Worm (Caenorhabditis elegans) whole organism, L4 larva: ENCODE data around the gene F48D6.4.

Experiments
- F26F4.8 ChIP-seq: fragments of 200-800 bp; sonication (Bioruptor generic); conservative IDR thresholded peaks from 2 replicates; pipeline ENCODE4 v1.3.6; 2022; ENCODE audit warnings: missing genetic modification characterization, missing compliant biosample characterization
- F49E8.2 ChIP-seq: sonication (generic microtip); optimal IDR thresholded peaks from 2 replicates; lab custom pipeline; 2016; ENCODE audit warnings: missing compliant biosample characterization, mild to moderate bottlenecking, missing genetic modification characterization, borderline replicate concordance
- T20F7.1 ChIP-seq: fragments of 200-800 bp; sonication (Bioruptor generic); optimal IDR thresholded peaks from 2 replicates; lab custom pipeline; 2018; ENCODE audit warnings: mild to moderate bottlenecking, missing genetic modification characterization, missing compliant biosample characterization
- Y48G9A.11 ChIP-seq: fragments of 200-800 bp; sonication (Bioruptor generic); IDR thresholded peaks from 2 replicates; pipeline ENCODE4 v1.3.6; 2022; ENCODE audit warnings: missing genetic modification reagents, missing genetic modification characterization, missing compliant biosample characterization
- ZK546.5 ChIP-seq, 2 experiments: sonication (generic microtip); optimal IDR thresholded peaks; 2 replicates each; lab custom pipeline; 2017; ENCODE audit warnings: missing biosample characterization in 2 of 2, missing genetic modification characterization in 2 of 2
- aha-1 ChIP-seq: fragments of 150-350 bp; peaks from one replicate; lab custom pipeline; 2014; ENCODE audit warnings: missing biosample characterization, missing genetic modification characterization
- arid-1 ChIP-seq: fragments of 200-800 bp; sonication (Bioruptor generic); conservative IDR thresholded peaks from 2 replicates; pipeline ENCODE4 v1.3.6; 2022; ENCODE audit warnings: missing genetic modification reagents, missing genetic modification characterization, missing compliant biosample characterization
- ceh-20 ChIP-seq: fragments of 200-800 bp; sonication (Bioruptor generic); IDR thresholded peaks from 2 replicates; pipeline ENCODE4 v1.3.6; 2022; ENCODE audit warnings: missing genetic modification reagents, missing genetic modification characterization, missing compliant biosample characterization
- ceh-28 ChIP-seq: fragments of 150-350 bp; optimal IDR thresholded peaks from 2 replicates; lab custom pipeline; 2014; ENCODE audit warnings: missing biosample characterization, missing genetic modification reagents, missing genetic modification characterization
- ceh-32 ChIP-seq: sonication (generic microtip); optimal IDR thresholded peaks from 2 replicates; lab custom pipeline; 2016; ENCODE audit warnings: mild to moderate bottlenecking, missing genetic modification characterization, missing compliant biosample characterization; ENCODE audit not compliant: poor library complexity
- ceh-44 ChIP-seq: fragments of 200-800 bp; sonication (Bioruptor generic); IDR thresholded peaks from 2 replicates; pipeline ENCODE4 v1.3.6; 2022; ENCODE audit warnings: missing genetic modification reagents, missing genetic modification characterization, missing compliant biosample characterization
- ceh-62 ChIP-seq: sonication (generic microtip); optimal IDR thresholded peaks from 2 replicates; lab custom pipeline; 2017; ENCODE audit warnings: missing biosample characterization, missing genetic modification characterization
- ceh-82 ChIP-seq: sonication (generic microtip); optimal IDR thresholded peaks from 2 replicates; lab custom pipeline; 2017; ENCODE audit warnings: missing biosample characterization, missing genetic modification characterization
- ces-1 ChIP-seq: fragments of 150-350 bp; sonication (generic microtip); optimal IDR thresholded peaks from 4 replicates; lab custom pipeline; 2014; ENCODE audit warnings: missing biosample characterization, missing genetic modification reagents, missing genetic modification characterization
- ctbp-1 ChIP-seq: fragments of 200-800 bp; sonication (Bioruptor generic); IDR thresholded peaks from 2 replicates; pipeline ENCODE4 v1.3.6; 2022; ENCODE audit warnings: missing genetic modification reagents, missing genetic modification characterization, missing compliant biosample characterization
- daf-12 ChIP-seq: fragments of 150-350 bp; optimal IDR thresholded peaks from 2 replicates; lab custom pipeline; 2014; ENCODE audit warnings: missing biosample characterization, missing genetic modification reagents, missing genetic modification characterization
- daf-16 ChIP-seq, 3 experiments: sonication (generic microtip); optimal IDR thresholded peaks; 2 replicates each; lab custom pipeline; 2016 to 2017; ENCODE audit warnings: missing genetic modification characterization in 3 of 3, missing genetic modification reagents in 3 of 3, mild to moderate bottlenecking in 2 of 3, missing compliant biosample characterization in 2 of 3, missing biosample characterization in 1 of 3, moderate library complexity in 1 of 3
- daf-19 ChIP-seq: fragments of 200-800 bp; sonication (Bioruptor generic); conservative IDR thresholded peaks from 2 replicates; pipeline ENCODE4 v1.3.6; 2022; ENCODE audit warnings: missing genetic modification characterization, missing compliant biosample characterization
- dmd-6 ChIP-seq: fragments of 200-800 bp; sonication (Bioruptor generic); IDR thresholded peaks from 2 replicates; pipeline ENCODE4 v1.3.6; 2022; ENCODE audit warnings: missing genetic modification reagents, missing genetic modification characterization, missing compliant biosample characterization
- dmd-9 ChIP-seq: fragments of 200-800 bp; sonication (Bioruptor generic); IDR thresholded peaks from 2 replicates; pipeline ENCODE4 v1.3.6; 2022; ENCODE audit warnings: missing genetic modification reagents, missing genetic modification characterization, missing compliant biosample characterization
- dpl-1 ChIP-seq: fragments of 150-350 bp; optimal IDR thresholded peaks from 2 replicates; lab custom pipeline; 2014; ENCODE audit warnings: missing biosample characterization, missing genetic modification reagents, missing genetic modification characterization
- dve-1 ChIP-seq: sonication (generic microtip); optimal IDR thresholded peaks from 2 replicates; lab custom pipeline; 2017; ENCODE audit warnings: antibody characterized with exemption, mild to moderate bottlenecking, missing genetic modification characterization, missing compliant biosample characterization; ENCODE audit not compliant: insufficient read depth
- egl-27 ChIP-seq: sonication (generic microtip); optimal IDR thresholded peaks from 3 replicates; lab custom pipeline; 2017; ENCODE audit warnings: missing biosample characterization, missing genetic modification reagents, missing genetic modification characterization
- gei-8 ChIP-seq: fragments of 200-800 bp; sonication (Bioruptor generic); optimal IDR thresholded peaks from 2 replicates; lab custom pipeline; 2018; ENCODE audit warnings: mild to moderate bottlenecking, missing genetic modification characterization, missing compliant biosample characterization
- hlh-11 ChIP-seq: fragments of 200-800 bp; sonication (Bioruptor generic); optimal IDR thresholded peaks from 2 replicates; lab custom pipeline; 2018; ENCODE audit warnings: mild to moderate bottlenecking, missing genetic modification characterization, missing compliant biosample characterization
- jun-1 ChIP-seq: fragments of 150-350 bp; optimal IDR thresholded peaks from 2 replicates; lab custom pipeline; 2014; ENCODE audit warnings: missing biosample characterization, missing genetic modification reagents, missing genetic modification characterization
- lin-1 ChIP-seq: fragments of 200-800 bp; sonication (Bioruptor generic); IDR thresholded peaks from 2 replicates; pipeline ENCODE4 v1.3.6; 2022; ENCODE audit warnings: missing genetic modification reagents, missing genetic modification characterization, missing compliant biosample characterization
- lin-15B ChIP-seq: fragments of 150-350 bp; sonication (generic microtip); optimal IDR thresholded peaks from 3 replicates; lab custom pipeline; 2014; ENCODE audit warnings: missing biosample characterization, missing genetic modification characterization
- lin-38 ChIP-seq: fragments of 200-800 bp; sonication (Bioruptor generic); IDR thresholded peaks from 2 replicates; pipeline ENCODE4 v1.3.6; 2022; ENCODE audit warnings: missing genetic modification reagents, missing genetic modification characterization, missing compliant biosample characterization
- lin-39 ChIP-seq: fragments of 150-350 bp; optimal IDR thresholded peaks from 2 replicates; lab custom pipeline; 2014; ENCODE audit warnings: missing biosample characterization, missing genetic modification reagents, missing genetic modification characterization
- lir-3 ChIP-seq: sonication (generic microtip); optimal IDR thresholded peaks from 2 replicates; lab custom pipeline; 2016; ENCODE audit warnings: mild to moderate bottlenecking, missing genetic modification characterization, missing compliant biosample characterization
- lsy-2 ChIP-seq, 2 experiments: fragments of 150-350 bp in 1 of 2; sonication (generic microtip) in 1 of 2; optimal IDR thresholded peaks; 2 replicates each; lab custom pipeline; 2014 to 2017; ENCODE audit warnings: missing biosample characterization in 2 of 2, missing genetic modification characterization in 2 of 2
- nhr-10 ChIP-seq: fragments of 150-350 bp; optimal IDR thresholded peaks from 2 replicates; lab custom pipeline; 2014; ENCODE audit warnings: missing biosample characterization, missing genetic modification characterization
- nhr-102 ChIP-seq: sonication (generic microtip); optimal IDR thresholded peaks from 2 replicates; lab custom pipeline; 2016; ENCODE audit warnings: mild to moderate bottlenecking, missing genetic modification characterization, moderate library complexity, missing compliant biosample characterization
- nhr-111 ChIP-seq: fragments of 200-800 bp; sonication (Bioruptor generic); optimal IDR thresholded peaks from 2 replicates; lab custom pipeline; 2018; ENCODE audit warnings: mild to moderate bottlenecking, missing genetic modification characterization, missing compliant biosample characterization
- nhr-237 ChIP-seq: sonication (generic microtip); optimal IDR thresholded peaks from 2 replicates; lab custom pipeline; 2017; ENCODE audit warnings: missing biosample characterization, missing genetic modification characterization
- nhr-25 ChIP-seq: sonication (generic microtip); optimal IDR thresholded peaks from 2 replicates; lab custom pipeline; 2017; ENCODE audit warnings: missing genetic modification characterization, mild to moderate bottlenecking, missing compliant biosample characterization, antibody characterized with exemption, moderate library complexity, borderline replicate concordance; ENCODE audit not compliant: insufficient read depth
- nhr-42 ChIP-seq: fragments of 200-800 bp; sonication (Bioruptor generic); IDR thresholded peaks from 2 replicates; pipeline ENCODE4 v1.3.6; 2022; ENCODE audit warnings: missing genetic modification characterization, missing compliant biosample characterization
- nhr-6 ChIP-seq: fragments of 150-350 bp; optimal IDR thresholded peaks from 2 replicates; lab custom pipeline; 2014; ENCODE audit warnings: missing biosample characterization, missing genetic modification characterization
- php-3 ChIP-seq: fragments of 200-800 bp; sonication (Bioruptor generic); IDR thresholded peaks from 2 replicates; pipeline ENCODE4 v1.3.6; 2022; ENCODE audit warnings: missing genetic modification reagents, missing genetic modification characterization, missing compliant biosample characterization
- pqm-1 ChIP-seq: sonication (generic microtip); optimal IDR thresholded peaks from 2 replicates; lab custom pipeline; 2017; ENCODE audit warnings: missing biosample characterization, missing genetic modification characterization
- sdz-12 ChIP-seq: fragments of 200-800 bp; sonication (Bioruptor generic); optimal IDR thresholded peaks from 2 replicates; lab custom pipeline; 2018; ENCODE audit warnings: mild to moderate bottlenecking, missing genetic modification characterization, missing compliant biosample characterization
- set-16 ChIP-seq: fragments of 200-800 bp; sonication (Bioruptor generic); IDR thresholded peaks from 2 replicates; pipeline ENCODE4 v1.3.6; 2022; ENCODE audit warnings: missing genetic modification reagents, missing genetic modification characterization, missing compliant biosample characterization
- snpc-4 ChIP-seq: fragments of 150-350 bp; optimal IDR thresholded peaks from 2 replicates; lab custom pipeline; 2014; ENCODE audit warnings: missing biosample characterization, missing genetic modification characterization
- tag-97 ChIP-seq: fragments of 200-800 bp; sonication (Bioruptor generic); IDR thresholded peaks from 2 replicates; pipeline ENCODE4 v1.3.6; 2022; ENCODE audit warnings: missing genetic modification characterization, missing compliant biosample characterization
- tra-1 ChIP-seq: fragments of 200-800 bp; sonication (Bioruptor generic); IDR thresholded peaks from 2 replicates; pipeline ENCODE4 v1.3.6; 2022; ENCODE audit warnings: missing genetic modification reagents, missing genetic modification characterization, missing compliant biosample characterization
- unc-39 ChIP-seq: sonication (generic microtip); optimal IDR thresholded peaks from 2 replicates; lab custom pipeline; 2017; ENCODE audit warnings: missing biosample characterization, missing genetic modification characterization
- unc-62 ChIP-seq, 3 experiments: fragments of 150-350 bp in 1 of 3; sonication (generic microtip); optimal IDR thresholded peaks in 2 of 3; peaks in 1 of 3; 1 replicate in 1 of 3; 2 replicates in 2 of 3; lab custom pipeline; 2014 to 2017; ENCODE audit warnings: missing biosample characterization in 3 of 3, missing genetic modification characterization in 3 of 3, missing genetic modification reagents in 3 of 3, missing genotype in 1 of 3
- zag-1 ChIP-seq: fragments of 150-350 bp; optimal IDR thresholded peaks from 2 replicates; lab custom pipeline; 2014; ENCODE audit warnings: missing biosample characterization, missing genetic modification characterization
- zfp-2 ChIP-seq: sonication (generic microtip); optimal IDR thresholded peaks from 2 replicates; lab custom pipeline; 2016; ENCODE audit warnings: mild to moderate bottlenecking, missing genetic modification characterization, missing compliant biosample characterization

The F48D6.4 gene

DNA sequence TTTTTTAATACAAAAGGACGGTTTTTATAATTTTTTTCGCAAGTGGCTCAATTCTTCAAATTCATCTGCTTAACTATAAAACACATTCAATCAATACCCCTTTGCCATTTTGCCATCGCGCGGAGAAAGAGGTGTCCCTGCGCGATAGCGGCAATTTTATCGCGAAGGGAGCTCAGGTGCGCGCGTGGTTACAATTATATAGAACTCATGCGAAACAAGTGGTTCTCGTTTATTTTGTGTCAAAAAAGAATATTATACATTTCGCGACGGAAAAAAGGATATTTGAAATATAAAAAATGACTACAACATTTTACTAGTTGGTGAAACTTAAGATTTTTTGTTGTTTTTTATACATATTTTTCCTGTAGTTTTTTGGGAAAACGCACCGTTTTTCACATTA lies 37.9 kb downstream of the F48D6.4 start (continued):
- TF ChIP-seq sdz-12 (GFP tag; lab: Kevin White, UChicago) (peak; percentile 81), ceh-62 (no peak), lin-1 (GFP tag; lab: Robert Waterston, UW) (peak; percentile 97), ceh-44 (GFP tag; lab: Robert Waterston, UW) (peak; percentile 89), nhr-42 (GFP tag; lab: Robert Waterston, UW) (peak; percentile 100), ceh-20 (GFP tag; lab: Robert Waterston, UW) (peak; percentile 98), nhr-102 (tag; lab: Kevin White, UChicago) (peak; percentile 99), lsy-2 (tag; optimal IDR thresholded peaks at IDR 0.05; lab: Kevin White, UChicago) (peak; percentile 97), daf-16 (GFP tag; optimal IDR thresholded peaks at IDR 0.05; lab: Kevin White, UChicago) (peak; percentile 96 to 99), daf-16 (tag; optimal IDR thresholded peaks at IDR 0.05; lab: Kevin White, UChicago) (peak; percentile 95), tag-97 (GFP tag; lab: Robert Waterston, UW) (peak; percentile 84; the same call in 1 of the 2 replicates), ZK546.5 (tag; optimal IDR thresholded peaks at IDR 0.05; lab: Kevin White, UChicago) (peak; percentile 40 to 81), dve-1 (peak; percentile 100), tra-1 (GFP tag; lab: Robert Waterston, UW) (peak; percentile 97), nhr-25 (peak; percentile 97), dmd-6 (GFP tag; lab: Robert Waterston, UW) (peak; percentile 99), Y48G9A.11 (GFP tag; lab: Robert Waterston, UW) (0 out of 2 replicates have a peak, but pooled peaks have one; percentile 15), nhr-10 (tag; lab: Kevin White, UChicago) (peak; percentile 99), ceh-28 (tag; lab: Kevin White, UChicago) (peak; percentile 97), set-16 (peak; percentile 61), gei-8 (peak; percentile 50), egl-27 (tag; lab: Kevin White, UChicago) (peak; percentile 67), zfp-2 (peak; percentile 89), unc-62 (GFP tag; optimal IDR thresholded peaks at IDR 0.05 in 1 of 2; lab: Kevin White, UChicago) (peak; percentile 80 to 100), unc-62 (tag; optimal IDR thresholded peaks at IDR 0.05; lab: Kevin White, UChicago) (peak; percentile 41), daf-19 (GFP tag; lab: Robert Waterston, UW) (no peak), ctbp-1 (GFP tag; lab: Robert Waterston, UW) (peak; percentile 99), dmd-9 (GFP tag; lab: Robert Waterston, UW) (peak; percentile 89), lin-15B (tag; lab: Kevin White, UChicago) (peak; percentile 44), php-3 (GFP tag; lab: Robert Waterston, UW) (peak; percentile 99), F26F4.8 (GFP tag; lab: Robert Waterston, UW) (no peak), F49E8.2 (peak; percentile 60), ceh-32 (tag; lab: Kevin White, UChicago) (peak; percentile 93), ceh-82 (tag; lab: Kevin White, UChicago) (peak; percentile 78), jun-1 (peak; percentile 99), snpc-4 (peak; percentile 39), ces-1 (GFP tag; lab: Kevin White, UChicago) (peak; percentile 94), nhr-111 (GFP tag; lab: Kevin White, UChicago) (peak; percentile 81), unc-39 (tag; lab: Kevin White, UChicago) (peak; percentile 83), pqm-1 (tag; lab: Kevin White, UChicago) (peak; percentile 40), dpl-1 (peak; percentile 77), lin-38 (GFP tag; lab: Robert Waterston, UW) (peak; percentile 90), hlh-11 (peak; percentile 98), nhr-237 (tag; lab: Kevin White, UChicago) (peak; percentile 94), arid-1 (GFP tag; lab: Robert Waterston, UW) (peak; percentile 98), zag-1 (tag; lab: Kevin White, UChicago) (peak; percentile 98), lir-3 (peak; percentile 93), lin-39 (peak; percentile 87), nhr-6 (tag; lab: Kevin White, UChicago) (peak; percentile 98), T20F7.1 (GFP tag; lab: Kevin White, UChicago) (peak; percentile 90), aha-1 (tag; lab: Kevin White, UChicago) (peak; percentile 100), daf-12 (no peak)
